Worm (Caenorhabditis elegans): ENCODE measurements around the gene cutl-5.

cutl-5 gene

ce11 chrII:7111657-7112049 lies 4.1 kb downstream of the cutl-5 start, which contains the start of gene F10E7.5:
TSS of gene F10E7.5 (plus strand) at chrII:7111978.
- TF ChIP-seq flt-1 (GFP tag; IDR thresholded peaks at IDR 0.05) (no peak), klf-2 (GFP tag; conservative IDR thresholded peaks at IDR 0.05) (no peak), cog-1 (tag; optimal IDR thresholded peaks at IDR 0.05) (peak; percentile 35), ztf-29 (GFP tag; IDR thresholded peaks at IDR 0.05) (no peak), ref-1 (GFP tag; conservative IDR thresholded peaks at IDR 0.05) (no peak)

ce11 chrII:7111012-7111656 lies 4.6 kb downstream of the cutl-5 start:
- TF ChIP-seq T22C8.4 (GFP tag; IDR thresholded peaks at IDR 0.05) (no peak), ref-1 (GFP tag; conservative IDR thresholded peaks at IDR 0.05) (no peak), med-1 (GFP tag; optimal IDR thresholded peaks at IDR 0.05; ENCODE audit: insufficient read depth) (no peak), flt-1 (GFP tag; IDR thresholded peaks at IDR 0.05) (no peak), ztf-29 (GFP tag; IDR thresholded peaks at IDR 0.05) (no peak), ztf-23 (GFP tag; IDR thresholded peaks at IDR 0.05) (no peak), klf-2 (GFP tag; conservative IDR thresholded peaks at IDR 0.05) (no peak), tab-1 (GFP tag; IDR thresholded peaks at IDR 0.05) (no peak), cog-1 (tag; optimal IDR thresholded peaks at IDR 0.05) (no peak)

- TF ChIP-seq flt-1 (GFP tag; IDR thresholded peaks at IDR 0.05) (no peak), tab-1 (GFP tag; IDR thresholded peaks at IDR 0.05) (no peak), ztf-29 (GFP tag; IDR thresholded peaks at IDR 0.05) (no peak), ref-1 (GFP tag; conservative IDR thresholded peaks at IDR 0.05) (no peak), ztf-23 (GFP tag; IDR thresholded peaks at IDR 0.05) (no peak), med-1 (GFP tag; optimal IDR thresholded peaks at IDR 0.05; ENCODE audit: insufficient read depth) (no peak), klf-2 (GFP tag; conservative IDR thresholded peaks at IDR 0.05) (no peak), T22C8.4 (GFP tag; IDR thresholded peaks at IDR 0.05) (no peak), cog-1 (tag; optimal IDR thresholded peaks at IDR 0.05) (no peak)
These were observed 5.8 kb downstream of the cutl-5 start, which contains the start of gene F10E7.9 for ce11 chrII:7109956-7110355. TSS of gene F10E7.9 (minus strand) at chrII:7110056.

- TF ChIP-seq cog-1 (tag; optimal IDR thresholded peaks at IDR 0.05) = no peak
- no peak for TF ChIP-seq flt-1 (GFP tag; IDR thresholded peaks at IDR 0.05)
- TF ChIP-seq ref-1 (GFP tag; conservative IDR thresholded peaks at IDR 0.05) = no peak
- TF ChIP-seq T22C8.4 (GFP tag; IDR thresholded peaks at IDR 0.05) = no peak
- no peak for TF ChIP-seq klf-2 (GFP tag; conservative IDR thresholded peaks at IDR 0.05)
- no peak for TF ChIP-seq med-1 (GFP tag; optimal IDR thresholded peaks at IDR 0.05; ENCODE audit: insufficient read depth)
- TF ChIP-seq tab-1 (GFP tag; IDR thresholded peaks at IDR 0.05) = no peak
These were observed 9.4 kb downstream of the cutl-5 start for ce11 chrII:7106313-7106712.

ce11 chrII:7104794-7105613 lies 10.7 kb downstream of the cutl-5 start, which contains the start of the genes farl-11 and rpl-33:
TSS of gene farl-11 (minus strand) at chrII:7105035.
TSS of gene rpl-33 (plus strand) at chrII:7105563.
- peak; percentile 57; the same call in 1 of the 2 replicates for TF ChIP-seq ztf-23 (GFP tag; IDR thresholded peaks at IDR 0.05)
- TF ChIP-seq T22C8.4 (GFP tag; IDR thresholded peaks at IDR 0.05) = no peak
- TF ChIP-seq flt-1 (GFP tag; IDR thresholded peaks at IDR 0.05) = 0 out of 2 replicates have a peak, but pooled peaks have one; percentile 32

ce11 chrII:7103111-7103510 lies 12.6 kb downstream of the cutl-5 start:
- TF ChIP-seq cog-1 (tag; optimal IDR thresholded peaks at IDR 0.05) = no peak
- TF ChIP-seq T22C8.4 (GFP tag; IDR thresholded peaks at IDR 0.05) = no peak
- TF ChIP-seq tab-1 (GFP tag; IDR thresholded peaks at IDR 0.05) = no peak
- no peak for TF ChIP-seq med-1 (GFP tag; optimal IDR thresholded peaks at IDR 0.05; ENCODE audit: insufficient read depth)
- TF ChIP-seq ztf-23 (GFP tag; IDR thresholded peaks at IDR 0.05) = no peak
- TF ChIP-seq flt-1 (GFP tag; IDR thresholded peaks at IDR 0.05) = no peak
- no peak for TF ChIP-seq ztf-29 (GFP tag; IDR thresholded peaks at IDR 0.05)
- no peak for TF ChIP-seq ref-1 (GFP tag; conservative IDR thresholded peaks at IDR 0.05)
- no peak for TF ChIP-seq klf-2 (GFP tag; conservative IDR thresholded peaks at IDR 0.05)

- TF ChIP-seq ztf-29 (GFP tag; IDR thresholded peaks at IDR 0.05) (no peak), klf-2 (GFP tag; conservative IDR thresholded peaks at IDR 0.05) (no peak), tab-1 (GFP tag; IDR thresholded peaks at IDR 0.05) (no peak), ztf-23 (GFP tag; IDR thresholded peaks at IDR 0.05) (no peak), ref-1 (GFP tag; conservative IDR thresholded peaks at IDR 0.05) (no peak), cog-1 (tag; optimal IDR thresholded peaks at IDR 0.05) (no peak), flt-1 (GFP tag; IDR thresholded peaks at IDR 0.05) (no peak), T22C8.4 (GFP tag; IDR thresholded peaks at IDR 0.05) (no peak), med-1 (GFP tag; optimal IDR thresholded peaks at IDR 0.05; ENCODE audit: insufficient read depth) (no peak)
These were observed 13.4 kb downstream of the cutl-5 start for ce11 chrII:7102288-7102687.

ce11 chrII:7100838-7101237 lies 14.9 kb downstream of the cutl-5 start, which contains the start of gene mmaa-1:
TSS of gene mmaa-1 (minus strand) at chrII:7101165.
- TF ChIP-seq ztf-29 (GFP tag; IDR thresholded peaks at IDR 0.05) = no peak
- TF ChIP-seq ztf-23 (GFP tag; IDR thresholded peaks at IDR 0.05) = no peak
- no peak for TF ChIP-seq flt-1 (GFP tag; IDR thresholded peaks at IDR 0.05)
- TF ChIP-seq tab-1 (GFP tag; IDR thresholded peaks at IDR 0.05) = no peak

- TF ChIP-seq ref-1 (GFP tag; conservative IDR thresholded peaks at IDR 0.05) (no peak), T22C8.4 (GFP tag; IDR thresholded peaks at IDR 0.05) (no peak), ztf-23 (GFP tag; IDR thresholded peaks at IDR 0.05) (no peak), tab-1 (GFP tag; IDR thresholded peaks at IDR 0.05) (no peak), med-1 (GFP tag; optimal IDR thresholded peaks at IDR 0.05; ENCODE audit: insufficient read depth) (no peak), cog-1 (tag; optimal IDR thresholded peaks at IDR 0.05) (no peak), flt-1 (GFP tag; IDR thresholded peaks at IDR 0.05) (no peak), klf-2 (GFP tag; conservative IDR thresholded peaks at IDR 0.05) (no peak), ztf-29 (GFP tag; IDR thresholded peaks at IDR 0.05) (no peak)
These were observed 16.5 kb downstream of the cutl-5 start for ce11 chrII:7099231-7099630.

All from whole organism, midembryonic.